Worm (Caenorhabditis elegans) whole organism, mixed stage, embryonic: ENCODE measurements around the gene Y57G7A.6.

ENCODE experiments used
- nhr-76 ChIP-seq: sonication (generic microtip); optimal IDR thresholded peaks from 2 replicates; lab custom pipeline; 2017; ENCODE audit warnings: missing biosample characterization, missing genetic modification characterization
- ztf-11 ChIP-seq: fragments of 150-350 bp; optimal IDR thresholded peaks from 2 replicates; lab custom pipeline; 2014; ENCODE audit warnings: missing biosample characterization, missing genetic modification characterization

DNA sequence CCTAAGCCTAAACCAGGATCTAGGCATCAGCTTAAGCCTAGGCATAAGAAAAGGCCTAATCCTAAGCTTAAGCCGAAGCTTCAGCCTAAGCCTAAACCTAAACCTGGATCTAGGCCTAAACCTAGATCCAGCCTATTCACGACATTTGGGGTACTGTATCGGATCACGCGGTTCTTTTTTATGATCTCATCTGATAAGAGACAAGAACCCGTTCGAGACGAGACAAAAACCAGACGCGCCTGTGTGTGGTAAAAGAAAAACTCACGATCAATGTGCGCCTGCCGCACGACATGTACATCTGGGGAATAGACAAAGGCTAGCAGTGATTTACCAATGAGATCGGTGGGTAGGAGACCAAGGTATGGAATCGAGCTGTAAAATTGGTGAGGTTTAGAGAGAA lies 45.0 kb downstream of the Y57G7A.6 start:
- TF ChIP-seq nhr-76 (tag; lab: Kevin White, UChicago) (no peak), ztf-11 (tag; lab: Kevin White, UChicago) (no peak)
